Worm (Caenorhabditis elegans): ENCODE data around the gene F49F1.18.

DNA sequence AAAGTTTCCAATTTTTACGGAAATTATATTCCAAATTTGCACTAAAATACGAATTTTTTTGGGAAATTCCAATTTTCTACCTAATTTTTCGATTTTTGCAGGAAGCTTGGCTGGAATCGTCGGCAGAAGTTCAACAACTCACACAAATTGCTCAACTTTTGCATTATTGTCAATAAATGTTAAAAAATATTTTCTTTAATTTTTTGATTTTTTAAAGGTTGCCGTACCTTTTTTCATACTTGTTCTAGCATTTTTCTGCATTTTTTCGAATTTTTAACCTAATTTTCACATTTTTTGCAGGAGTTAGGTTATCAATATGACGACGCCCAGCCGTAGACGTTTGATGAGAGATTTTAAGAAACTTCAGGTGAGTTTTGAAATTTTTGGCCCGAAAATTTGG lies 37.4 kb downstream of the F49F1.18 start, which contains the start of gene ubc-1:
- TF ChIP-seq ama-1 (optimal IDR thresholded peaks at IDR 0.05) (no peak), lin-39 (tag; optimal IDR thresholded peaks at IDR 0.05) (no peak), nhr-76 (tag; optimal IDR thresholded peaks at IDR 0.05) (no peak), fkh-10 (GFP tag; optimal IDR thresholded peaks at IDR 0.05) (no peak), pqm-1 (tag; optimal IDR thresholded peaks at IDR 0.05) (no peak), C34B4.2 (tag; optimal IDR thresholded peaks at IDR 0.05) (no peak), lin-13 (GFP tag; optimal IDR thresholded peaks at IDR 0.05) (no peak)

All from whole organism, L1 larva.